Fruit fly (Drosophila melanogaster): ENCODE data around the gene Dpck.

DNA sequence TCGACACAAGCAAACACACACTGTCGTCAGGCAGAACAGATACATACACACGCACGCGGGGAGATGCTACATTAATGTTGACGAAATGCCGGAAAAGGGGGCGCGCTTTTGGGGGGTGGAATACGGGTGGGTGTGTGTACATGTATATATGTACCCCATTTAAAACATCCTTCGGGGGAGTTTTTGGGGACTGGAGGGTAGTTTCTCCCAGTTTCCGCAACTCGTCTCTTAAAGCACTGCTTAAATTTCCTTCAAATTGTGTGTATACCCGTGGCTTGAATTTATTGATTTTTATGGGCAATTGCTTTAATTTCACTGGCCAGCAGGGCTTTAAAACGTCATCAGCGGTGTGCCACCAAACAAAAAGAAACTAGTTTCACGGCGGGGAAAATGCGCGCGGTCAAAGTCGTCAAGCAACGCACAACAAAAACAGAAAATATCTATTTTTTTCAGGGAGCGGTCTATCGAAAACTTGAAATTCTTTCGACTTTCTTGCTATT lies 41.1 kb downstream of the Dpck start:
- TF ChIP-seq psq (optimal IDR thresholded peaks at IDR 0.05) (no peak), Sin3A (optimal IDR thresholded peaks at IDR 0.05) (no peak), h (optimal IDR thresholded peaks at IDR 0.05) (no peak), insv (optimal IDR thresholded peaks at IDR 0.05) (no peak), Myc (optimal IDR thresholded peaks at IDR 0.05) (no peak)

Data from Kc167 (cell line).